Fruit fly (Drosophila melanogaster): ENCODE measurements around the gene ckd.

DNA sequence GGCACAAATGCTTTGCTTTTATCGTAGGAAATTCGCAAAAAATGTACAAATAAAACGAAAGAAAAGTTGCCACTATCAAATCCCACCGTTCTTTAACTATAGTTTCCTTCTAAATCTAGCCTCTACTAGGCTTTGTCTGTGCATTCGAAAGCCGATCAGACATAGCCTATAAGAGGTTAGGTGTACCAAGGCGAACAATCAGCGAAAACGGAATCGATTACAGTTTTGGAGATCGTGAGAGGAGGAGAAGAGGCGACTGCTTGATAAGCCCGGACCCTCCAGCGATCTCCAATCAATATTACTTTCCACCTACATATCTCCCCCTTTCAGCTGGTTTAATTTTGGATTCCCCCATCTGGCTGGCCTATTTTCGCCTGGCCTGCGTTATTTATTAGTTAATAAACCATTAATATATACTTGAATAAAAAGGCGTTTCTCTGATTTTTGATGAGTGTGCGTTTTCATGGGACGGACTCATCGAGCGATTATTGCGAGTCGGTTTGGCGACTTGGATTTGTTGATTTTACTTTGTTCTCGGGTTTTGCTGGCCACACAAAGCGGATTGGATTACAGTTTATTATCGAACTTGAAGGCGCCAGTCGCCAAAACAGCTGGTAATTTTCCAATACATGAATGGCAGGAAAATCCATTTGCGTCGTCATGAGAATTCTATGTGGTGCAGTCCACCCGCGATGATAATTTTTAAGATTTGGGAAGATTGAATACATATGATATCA is 6.6 kb upstream of the ckd start:
- no peak for TF ChIP-seq CG8478 (optimal IDR thresholded peaks at IDR 0.05)
- no peak for TF ChIP-seq EcR (GFP tag; optimal IDR thresholded peaks at IDR 0.05)
- TF ChIP-seq pan (optimal IDR thresholded peaks at IDR 0.05), result no peak
- no peak for TF ChIP-seq psq (optimal IDR thresholded peaks at IDR 0.05)
- no peak for TF ChIP-seq Dll (optimal IDR thresholded peaks at IDR 0.05)
